Fruit fly (Drosophila melanogaster) whole organism, embryonic: ENCODE measurements around the gene r2d2.
A peak's percentile ranks its signal among the peaks of the same experiment; 100 is the strongest.

ENCODE experiments used
- Abd-B ChIP-seq: fragments of 200-800 bp; sonication (Bioruptor generic); optimal IDR thresholded peaks from 2 replicates; lab custom pipeline; 2018; ENCODE audit warnings: missing biosample characterization, mild to moderate bottlenecking, missing genetic modification characterization, moderate library complexity
- Adf1 ChIP-seq: fragments of 200-800 bp; sonication (Bioruptor generic); IDR thresholded peaks from 2 replicates; pipeline ENCODE4 v1.3.6; 2022; ENCODE audit warnings: missing biosample characterization, missing genetic modification characterization
- CG10431 ChIP-seq: fragments of 200-800 bp; sonication (Bioruptor generic); optimal IDR thresholded peaks from 3 replicates; lab custom pipeline; 2018; ENCODE audit warnings: missing biosample characterization, mild to moderate bottlenecking, missing genetic modification characterization
- CG12104 ChIP-seq: fragments of 200-800 bp; sonication (Bioruptor generic); optimal IDR thresholded peaks from 3 replicates; lab custom pipeline; 2016; ENCODE audit warnings: missing biosample characterization, missing genetic modification characterization
- CG12769 ChIP-seq: fragments of 200-800 bp; sonication (Bioruptor generic); optimal IDR thresholded peaks from 2 replicates; lab custom pipeline; 2019; ENCODE audit warnings: missing biosample characterization, mild to moderate bottlenecking, missing genetic modification characterization, moderate library complexity
- CG12942 ChIP-seq: fragments of 200-800 bp; sonication (Bioruptor generic); optimal IDR thresholded peaks from 3 replicates; lab custom pipeline; 2016; ENCODE audit warnings: missing biosample characterization, missing genetic modification characterization
- CG17186 ChIP-seq: fragments of 200-800 bp; sonication (Bioruptor generic); optimal IDR thresholded peaks from 3 replicates; lab custom pipeline; 2017; ENCODE audit warnings: missing biosample characterization, missing genetic modification reagents, missing genetic modification characterization
- CG17361 ChIP-seq: fragments of 200-800 bp; sonication (Bioruptor generic); IDR thresholded peaks from 3 replicates; pipeline ENCODE4 v1.3.6; 2022; ENCODE audit warnings: missing biosample characterization, missing genetic modification characterization
- CG17829 ChIP-seq: fragments of 200-800 bp; optimal IDR thresholded peaks from 2 replicates; lab custom pipeline; 2019; ENCODE audit warnings: missing biosample characterization, mild to moderate bottlenecking, missing genetic modification characterization, moderate library complexity
- CG18764 ChIP-seq: fragments of 200-800 bp; sonication (Bioruptor generic); optimal IDR thresholded peaks from 3 replicates; lab custom pipeline; 2016; ENCODE audit warnings: missing biosample characterization, missing genetic modification characterization
- CG32772 ChIP-seq: fragments of 200-800 bp; sonication (Bioruptor generic); IDR thresholded peaks from 2 replicates; pipeline ENCODE4 v1.3.6; 2022; ENCODE audit warnings: missing biosample characterization, missing genetic modification characterization
- CG3281 ChIP-seq: fragments of 200-800 bp; sonication (Bioruptor generic); optimal IDR thresholded peaks from 3 replicates; lab custom pipeline; 2017; ENCODE audit warnings: missing biosample characterization, mild to moderate bottlenecking, missing genetic modification characterization
- CG3407 ChIP-seq: fragments of 200-800 bp; sonication (Bioruptor generic); optimal IDR thresholded peaks from 2 replicates; lab custom pipeline; 2018; ENCODE audit warnings: missing biosample characterization, mild to moderate bottlenecking, missing genetic modification characterization
- CG34224 ChIP-seq: fragments of 200-800 bp; sonication (Bioruptor generic); IDR thresholded peaks from 3 replicates; pipeline ENCODE4 v1.3.6; 2022; ENCODE audit warnings: missing biosample characterization, missing genetic modification characterization; ENCODE audit not compliant: partially characterized antibody
- CG4424 ChIP-seq: fragments of 200-800 bp; sonication (Bioruptor generic); optimal IDR thresholded peaks from 3 replicates; lab custom pipeline; 2016; ENCODE audit warnings: missing biosample characterization, missing genetic modification characterization
- CG6813 ChIP-seq: fragments of 200-800 bp; sonication (Bioruptor generic); optimal IDR thresholded peaks from 2 replicates; lab custom pipeline; 2017; ENCODE audit warnings: missing biosample characterization, missing genetic modification characterization, mild to moderate bottlenecking, moderate library complexity, missing genetic modification reagents
- CG7372 ChIP-seq: fragments of 200-800 bp; sonication (Bioruptor generic); IDR thresholded peaks from 2 replicates; pipeline ENCODE4 v1.3.6; 2022; ENCODE audit warnings: missing biosample characterization, missing genetic modification characterization
- CG7987 ChIP-seq: fragments of 200-800 bp; sonication (Bioruptor generic); optimal IDR thresholded peaks from 2 replicates; lab custom pipeline; 2018; ENCODE audit warnings: missing biosample characterization, mild to moderate bottlenecking, missing genetic modification characterization, moderate library complexity
- CG8388 ChIP-seq: fragments of 200-800 bp; sonication (Bioruptor generic); optimal IDR thresholded peaks from 2 replicates; lab custom pipeline; 2019; ENCODE audit warnings: missing biosample characterization, mild to moderate bottlenecking, missing genetic modification characterization, moderate library complexity
- CkIIα-i1 ChIP-seq: fragments of 200-800 bp; sonication (Bioruptor generic); IDR thresholded peaks from 2 replicates; pipeline ENCODE4 v1.3.6; 2022; ENCODE audit warnings: missing biosample characterization, missing genetic modification characterization
- Dip3 ChIP-seq: fragments of 200-800 bp; sonication (Bioruptor generic); optimal IDR thresholded peaks from 3 replicates; lab custom pipeline; 2016; ENCODE audit warnings: missing biosample characterization, missing genetic modification characterization
- E2f2 ChIP-seq: fragments of 200-800 bp; sonication (Bioruptor generic); IDR thresholded peaks from 2 replicates; pipeline ENCODE4 v1.3.6; 2022; ENCODE audit warnings: missing biosample characterization, missing genetic modification characterization
- H15 ChIP-seq: fragments of 200-800 bp; sonication (Bioruptor generic); IDR thresholded peaks from 3 replicates; pipeline ENCODE4 v1.3.6; 2022; ENCODE audit warnings: missing biosample characterization, missing genetic modification characterization
- HHEX ChIP-seq: fragments of 200-800 bp; sonication (Bioruptor generic); optimal IDR thresholded peaks from 3 replicates; lab custom pipeline; 2017; ENCODE audit warnings: missing biosample characterization, mild to moderate bottlenecking, missing genetic modification characterization, missing genetic modification reagents
- Hand ChIP-seq: fragments of 200-800 bp; sonication (Bioruptor generic); optimal IDR thresholded peaks from 2 replicates; lab custom pipeline; 2017; ENCODE audit warnings: mild to moderate bottlenecking, missing biosample characterization, missing genetic modification reagents, missing genetic modification characterization
- Med ChIP-seq: fragments of 200-800 bp; sonication (Bioruptor generic); peaks from one replicate; lab custom pipeline; 2016; ENCODE audit warnings: missing biosample characterization, missing genetic modification characterization, mild to moderate bottlenecking, inconsistent platforms, moderate library complexity
- Mrtf ChIP-seq: fragments of 200-800 bp; sonication (Bioruptor generic); IDR thresholded peaks from 3 replicates; pipeline ENCODE4 v1.3.6; 2022; ENCODE audit warnings: missing biosample characterization, missing genetic modification characterization
- Myb ChIP-seq: fragments of 200-800 bp; sonication (Bioruptor generic); optimal IDR thresholded peaks from 2 replicates; lab custom pipeline; 2016; ENCODE audit warnings: missing biosample characterization, missing genetic modification characterization
- NK7.1 ChIP-seq: fragments of 200-800 bp; sonication (Bioruptor generic); optimal IDR thresholded peaks from 3 replicates; lab custom pipeline; 2016; ENCODE audit warnings: missing biosample characterization, missing genetic modification characterization
- Sox100B ChIP-seq: fragments of 200-800 bp; sonication (Bioruptor generic); optimal IDR thresholded peaks from 3 replicates; lab custom pipeline; 2018; ENCODE audit warnings: missing biosample characterization, mild to moderate bottlenecking, missing genetic modification characterization
- Ssrp ChIP-seq: fragments of 200-800 bp; sonication (Bioruptor generic); optimal IDR thresholded peaks from 2 replicates; lab custom pipeline; 2018; ENCODE audit warnings: missing biosample characterization, mild to moderate bottlenecking, missing genetic modification characterization, moderate library complexity
- Taf1 ChIP-seq: fragments of 200-800 bp; sonication (Bioruptor generic); IDR thresholded peaks from 2 replicates; pipeline ENCODE4 v1.3.6; 2022; ENCODE audit warnings: missing biosample characterization, missing genetic modification characterization
- abd-A ChIP-seq: fragments of 200-800 bp; sonication (Bioruptor generic); optimal IDR thresholded peaks from 3 replicates; lab custom pipeline; 2019; ENCODE audit warnings: missing biosample characterization, mild to moderate bottlenecking, missing genetic modification characterization, moderate library complexity
- amos ChIP-seq: fragments of 200-800 bp; sonication (Bioruptor generic); IDR thresholded peaks from 2 replicates; pipeline ENCODE4 v1.3.6; 2022; ENCODE audit warnings: missing biosample characterization, missing genetic modification characterization; ENCODE audit not compliant: partially characterized antibody
- chinmo ChIP-seq: fragments of 200-800 bp; sonication (Bioruptor generic); IDR thresholded peaks from 4 replicates; pipeline ENCODE4 v1.3.6; 2022; ENCODE audit warnings: missing biosample characterization, missing genetic modification characterization; ENCODE audit not compliant: partially characterized antibody
- crol ChIP-seq: fragments of 200-800 bp; sonication (Bioruptor generic); IDR thresholded peaks from 2 replicates; pipeline ENCODE4 v1.3.6; 2022; ENCODE audit warnings: missing biosample characterization, missing genetic modification characterization
- crp ChIP-seq, 2 experiments: fragments of 200-800 bp; sonication (Bioruptor generic); optimal IDR thresholded peaks; 2 replicates in 1 of 2; 3 replicates in 1 of 2; lab custom pipeline; 2017; ENCODE audit warnings: missing biosample characterization in 2 of 2, missing genetic modification characterization in 2 of 2, mild to moderate bottlenecking in 1 of 2, moderate library complexity in 1 of 2
- disco-r ChIP-seq: fragments of 200-800 bp; sonication (Bioruptor generic); optimal IDR thresholded peaks from 2 replicates; lab custom pipeline; 2016; ENCODE audit warnings: missing biosample characterization, missing genetic modification characterization
- dpn ChIP-seq, 2 experiments: fragments of 200-800 bp; sonication (Bioruptor generic); optimal IDR thresholded peaks; 3 replicates each; lab custom pipeline; 2016; ENCODE audit warnings: missing biosample characterization in 2 of 2, missing genetic modification characterization in 2 of 2
- eve ChIP-seq, 2 experiments: fragments of >200 bp; optimal IDR thresholded peaks; 2 replicates each; lab custom pipeline; 2017; ENCODE audit warnings: missing biosample characterization in 2 of 2, missing genetic modification characterization in 2 of 2
- gro ChIP-seq: fragments of 200-800 bp; sonication (Bioruptor generic); optimal IDR thresholded peaks from 2 replicates; lab custom pipeline; 2016; ENCODE audit warnings: missing biosample characterization, missing genetic modification characterization
- jing ChIP-seq: fragments of 200-800 bp; sonication (Bioruptor generic); optimal IDR thresholded peaks from 2 replicates; lab custom pipeline; 2018; ENCODE audit warnings: missing biosample characterization, mild to moderate bottlenecking, missing genetic modification characterization
- ken ChIP-seq: fragments of 200-800 bp; sonication (Bioruptor generic); IDR thresholded peaks from 3 replicates; pipeline ENCODE4 v1.3.6; 2022; ENCODE audit warnings: missing biosample characterization, missing genetic modification characterization
- lab ChIP-seq: fragments of 200-800 bp; sonication (Bioruptor generic); optimal IDR thresholded peaks from 3 replicates; lab custom pipeline; 2017; ENCODE audit warnings: missing biosample characterization, missing genetic modification characterization, mild to moderate bottlenecking, moderate library complexity, missing genetic modification reagents
- prd ChIP-seq, 3 experiments: fragments of >200 bp in 2 of 3; fragments of 200-800 bp in 1 of 3; sonication (Bioruptor generic) in 1 of 3; optimal IDR thresholded peaks in 2 of 3; IDR thresholded peaks in 1 of 3; 2 replicates in 2 of 3; 3 replicates in 1 of 3; pipeline versions ENCODE4 v1.3.6 to Lab custom; 2017 to 2022; ENCODE audit warnings: missing biosample characterization in 1 of 3, missing genetic modification characterization in 1 of 3
- pros ChIP-seq: fragments of 200-800 bp; sonication (Bioruptor generic); optimal IDR thresholded peaks from 3 replicates; lab custom pipeline; 2019; ENCODE audit warnings: missing biosample characterization, mild to moderate bottlenecking, missing genetic modification characterization, moderate library complexity
- sna ChIP-seq: fragments of 200-800 bp; sonication (Bioruptor generic); IDR thresholded peaks from 2 replicates; pipeline ENCODE4 v1.3.6; 2022; ENCODE audit warnings: missing biosample characterization, missing genetic modification characterization; ENCODE audit not compliant: partially characterized antibody
- vnd ChIP-seq: fragments of 200-800 bp; sonication (Bioruptor generic); IDR thresholded peaks from 3 replicates; pipeline ENCODE4 v1.3.6; 2022; ENCODE audit warnings: missing biosample characterization, missing genetic modification characterization; ENCODE audit not compliant: partially characterized antibody
- wdn ChIP-seq: fragments of 200-800 bp; sonication (Bioruptor generic); IDR thresholded peaks from 2 replicates; pipeline ENCODE4 v1.3.6; 2022; ENCODE audit warnings: missing biosample characterization, missing genetic modification characterization
- zen ChIP-seq: fragments of 200-800 bp; sonication (Bioruptor generic); optimal IDR thresholded peaks from 3 replicates; lab custom pipeline; 2018; ENCODE audit warnings: missing biosample characterization, mild to moderate bottlenecking, missing genetic modification characterization, moderate library complexity

Gene r2d2

DNA sequence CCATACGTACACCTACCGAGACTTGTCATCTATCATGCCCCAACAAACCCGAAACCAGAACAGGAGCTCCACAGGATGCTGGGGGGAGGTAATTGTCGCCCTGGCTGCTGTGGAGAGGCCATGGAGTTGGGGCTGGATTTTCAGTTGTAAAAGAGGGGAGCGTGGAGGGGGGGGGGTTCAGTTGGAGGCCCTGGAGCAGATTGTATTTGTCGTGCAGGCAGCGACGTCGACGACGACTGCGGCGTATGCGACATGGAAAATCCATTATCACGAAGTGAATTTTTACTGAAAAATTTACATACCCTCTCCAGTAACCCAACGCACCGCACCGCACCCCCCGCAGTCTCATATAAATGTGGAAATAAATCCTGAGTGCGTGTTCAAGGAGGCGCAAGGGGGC lies 33.7 kb downstream of the r2d2 start:
- TF ChIP-seq Abd-B: no peak
- no peak for TF ChIP-seq Mrtf (GFP tag; lab: Robert Waterston, UW)
- TF ChIP-seq CG17186 (GFP tag; lab: Kevin White, UChicago): no peak
- TF ChIP-seq CG6813 (GFP tag; lab: Kevin White, UChicago): no peak
- no peak for TF ChIP-seq amos (GFP tag; lab: Robert Waterston, UW)
- TF ChIP-seq CG12942 (GFP tag; lab: Kevin White, UChicago): no peak
- no peak for TF ChIP-seq ken (GFP tag; lab: Robert Waterston, UW)
- peak; percentile 76; the same call in 1 of the 2 replicates for TF ChIP-seq Adf1
- TF ChIP-seq NK7.1 (GFP tag; lab: Kevin White, UChicago): no peak
- no peak for TF ChIP-seq CG17829
- no peak for TF ChIP-seq sna
- no peak for TF ChIP-seq CG34224 (GFP tag; lab: Robert Waterston, UW)
- TF ChIP-seq abd-A (tag; lab: Kevin White, UChicago): peak; percentile 37
- no peak for TF ChIP-seq CG18764 (GFP tag; lab: Kevin White, UChicago)
- TF ChIP-seq CG3281 (GFP tag; lab: Kevin White, UChicago): no peak
- peak; percentile 83 for TF ChIP-seq crol (GFP tag; lab: Robert Waterston, UW)
- no peak for TF ChIP-seq gro (GFP tag; lab: Kevin White, UChicago)
- no peak for TF ChIP-seq eve (GFP tag; optimal IDR thresholded peaks at IDR 0.05; lab: Kevin White, UChicago)
- no peak for TF ChIP-seq disco-r (GFP tag; lab: Kevin White, UChicago)
- TF ChIP-seq zen (tag; lab: Kevin White, UChicago): no peak
- no peak for TF ChIP-seq dpn (GFP tag; optimal IDR thresholded peaks at IDR 0.05; lab: Kevin White, UChicago)
- no peak for TF ChIP-seq vnd
- no peak for TF ChIP-seq prd (optimal IDR thresholded peaks at IDR 0.05; lab: Kevin White, UChicago)
- no peak for TF ChIP-seq prd (GFP tag; IDR thresholded peaks at IDR 0.05; lab: Robert Waterston, UW)
- TF ChIP-seq Med (GFP tag; lab: Kevin White, UChicago): peak; percentile 69
- no peak for TF ChIP-seq Myb (GFP tag; lab: Kevin White, UChicago)
- no peak for TF ChIP-seq E2f2 (GFP tag; lab: Robert Waterston, UW)
- TF ChIP-seq CG12104 (GFP tag; lab: Kevin White, UChicago): no peak
- no peak for TF ChIP-seq lab
- TF ChIP-seq CG7987 (GFP tag; lab: Kevin White, UChicago): no peak
- 0 out of 4 replicates have a peak, but pooled peaks have one; percentile 27 for TF ChIP-seq chinmo (GFP tag; lab: Robert Waterston, UW)
- no peak for TF ChIP-seq wdn (GFP tag; lab: Robert Waterston, UW)
- no peak for TF ChIP-seq Taf1
- TF ChIP-seq CG12769: no peak
- TF ChIP-seq crp (GFP tag; optimal IDR thresholded peaks at IDR 0.05; lab: Kevin White, UChicago): no peak
- no peak for TF ChIP-seq CG3407 (GFP tag; lab: Kevin White, UChicago)
- no peak for TF ChIP-seq Sox100B
- TF ChIP-seq HHEX (GFP tag; lab: Kevin White, UChicago): no peak
- peak; percentile 15; the same call in 1 of the 3 replicates for TF ChIP-seq H15 (GFP tag; lab: Robert Waterston, UW)
- no peak for TF ChIP-seq CG32772
- no peak for TF ChIP-seq CkIIα-i1 (GFP tag; lab: Robert Waterston, UW)
- TF ChIP-seq pros (GFP tag; lab: Kevin White, UChicago): no peak
- no peak for TF ChIP-seq CG7372
- no peak for TF ChIP-seq Ssrp (tag; lab: Kevin White, UChicago)
- TF ChIP-seq CG10431 (GFP tag; lab: Kevin White, UChicago): no peak
- TF ChIP-seq CG8388 (GFP tag; lab: Kevin White, UChicago): no peak
- no peak for TF ChIP-seq jing (GFP tag; lab: Kevin White, UChicago)
- TF ChIP-seq Dip3: no peak
- TF ChIP-seq CG4424: no peak
- no peak for TF ChIP-seq Hand (GFP tag; lab: Kevin White, UChicago)
- no peak for TF ChIP-seq CG17361 (GFP tag; lab: Robert Waterston, UW)
